Worm (Caenorhabditis elegans): ENCODE measurements around the gene T24C4.5.
A peak's percentile ranks its signal among the peaks of the same experiment; 100 is the strongest.

The T24C4.5 gene

ce11 chrIII:879634-880033 lies at the start of gene T24C4.5, which contains the start of gene ucr-2.3:
TSS of gene T24C4.5 (minus strand) at chrIII:879734.
TSS of gene ucr-2.3 (plus strand) at chrIII:879860.
- TF ChIP-seq pqm-1 (tag; optimal IDR thresholded peaks at IDR 0.05) (no peak), ztf-11 (tag; optimal IDR thresholded peaks at IDR 0.05) (no peak), zfp-3 (GFP tag; conservative IDR thresholded peaks at IDR 0.05) (no peak), lin-29 (GFP tag; IDR thresholded peaks at IDR 0.05) (no peak), nhr-42 (GFP tag; IDR thresholded peaks at IDR 0.05) (no peak), lin-13 (GFP tag; optimal IDR thresholded peaks at IDR 0.05) (no peak), ztf-7 (tag; optimal IDR thresholded peaks at IDR 0.05) (no peak), ceh-32 (tag; optimal IDR thresholded peaks at IDR 0.05; ENCODE audit: poor library complexity) (no peak), dve-1 (tag; optimal IDR thresholded peaks at IDR 0.05; ENCODE audit: insufficient read depth) (no peak), duxl-1 (tag; optimal IDR thresholded peaks at IDR 0.05; ENCODE audit: poor library complexity) (no peak), fos-1 (tag; optimal IDR thresholded peaks at IDR 0.05) (no peak), madf-9 (GFP tag; conservative IDR thresholded peaks at IDR 0.05) (no peak), ceh-82 (tag; optimal IDR thresholded peaks at IDR 0.05) (no peak), mxl-3 (GFP tag; optimal IDR thresholded peaks at IDR 0.05) (no peak), nhr-41 (GFP tag; IDR thresholded peaks at IDR 0.05) (no peak), F10B5.3 (tag; optimal IDR thresholded peaks at IDR 0.05) (no peak), cey-2 (tag; optimal IDR thresholded peaks at IDR 0.05; ENCODE audit: borderline replicate concordance, insufficient read depth) (no peak), zag-1 (tag; optimal IDR thresholded peaks at IDR 0.05) (no peak), unc-62 (GFP tag; optimal IDR thresholded peaks at IDR 0.05 in 1 of 2) (no peak), unc-62 (tag; optimal IDR thresholded peaks at IDR 0.05) (no peak), Y105C5A.15 (GFP tag; IDR thresholded peaks at IDR 0.05) (no peak)

- TF ChIP-seq php-3 (GFP tag; IDR thresholded peaks at IDR 0.05) (no peak), ztf-7 (tag; optimal IDR thresholded peaks at IDR 0.05) (no peak), Y75B8A.6 (GFP tag; IDR thresholded peaks at IDR 0.05) (no peak), pqm-1 (tag; optimal IDR thresholded peaks at IDR 0.05) (no peak), cey-2 (tag; optimal IDR thresholded peaks at IDR 0.05; ENCODE audit: borderline replicate concordance, insufficient read depth) (no peak), D1046.2 (GFP tag; IDR thresholded peaks at IDR 0.05) (no peak), nhr-48 (tag; optimal IDR thresholded peaks at IDR 0.05) (no peak), hmg-1.1 (GFP tag; IDR thresholded peaks at IDR 0.05) (no peak), pha-4 (GFP tag; IDR thresholded peaks at IDR 0.05) (no peak), pha-4 (tag; optimal IDR thresholded peaks at IDR 0.05) (no peak), dmd-9 (GFP tag; IDR thresholded peaks at IDR 0.05) (no peak), nhr-6 (tag; optimal IDR thresholded peaks at IDR 0.05) (no peak), lin-15B (tag; optimal IDR thresholded peaks at IDR 0.05) (no peak), egl-27 (tag; optimal IDR thresholded peaks at IDR 0.05) (no peak), nhr-42 (GFP tag; IDR thresholded peaks at IDR 0.05) (no peak), ces-1 (GFP tag; optimal IDR thresholded peaks at IDR 0.05) (no peak), T20F7.1 (GFP tag; optimal IDR thresholded peaks at IDR 0.05) (no peak)
Observed at ce11 chrIII:926216-926615, 46.7 kb upstream of the T24C4.5 start, which contains the start of gene pef-1. TSS of gene pef-1 (minus strand) at chrIII:926316.

ce11 chrIII:919322-919721 lies 39.8 kb upstream of the T24C4.5 start, which contains the start of gene F23H11.7:
TSS of gene F23H11.7 (minus strand) at chrIII:919422.
- no peak for TF ChIP-seq dmd-9 (GFP tag; IDR thresholded peaks at IDR 0.05)
- TF ChIP-seq ceh-20 (GFP tag; IDR thresholded peaks at IDR 0.05) = no peak
- peak; percentile 2 for TF ChIP-seq aha-1 (tag)

ce11 chrIII:916897-917296 lies 37.4 kb upstream of the T24C4.5 start, which contains the start of gene idpp-13:
TSS of gene idpp-13 (minus strand) at chrIII:916997.
- TF ChIP-seq tag-97 (GFP tag; IDR thresholded peaks at IDR 0.05) (no peak), fkh-10 (GFP tag; optimal IDR thresholded peaks at IDR 0.05) (no peak)
